Fruit fly (Drosophila melanogaster): ENCODE data around the gene CG5916.

Gene CG5916

dm6 chr3R:16146632-16147453, at the start of gene CG5916, which contains the start of gene Mic26-27 (continued):
- TF ChIP-seq CG7556 (GFP tag; optimal IDR thresholded peaks at IDR 0.05) (peak; percentile 29), Max (GFP tag; optimal IDR thresholded peaks at IDR 0.05) (peak; percentile 88), da (GFP tag; optimal IDR thresholded peaks at IDR 0.05) (peak; percentile 90), CG12744 (GFP tag; optimal IDR thresholded peaks at IDR 0.05) (peak; percentile 62), CG18619 (GFP tag; optimal IDR thresholded peaks at IDR 0.05) (peak; percentile 75), CG5245 (GFP tag; optimal IDR thresholded peaks at IDR 0.05) (peak; percentile 45), gcm (GFP tag; optimal IDR thresholded peaks at IDR 0.05) (peak; percentile 18), lilli (GFP tag; optimal IDR thresholded peaks at IDR 0.05) (peak; percentile 81), salm (tag; optimal IDR thresholded peaks at IDR 0.05) (no peak), CG15514 (GFP tag; optimal IDR thresholded peaks at IDR 0.05) (peak; percentile 99), dysf (GFP tag; IDR thresholded peaks at IDR 0.05) (peak; percentile 93), croc (GFP tag; conservative IDR thresholded peaks at IDR 0.05) (peak; percentile 86; the same call in 2 of the 3 replicates), unc-4 (GFP tag; IDR thresholded peaks at IDR 0.05; ENCODE audit: partially characterized antibody) (peak; percentile 99), CG2875 (GFP tag; optimal IDR thresholded peaks at IDR 0.05) (no peak), CG9876 (GFP tag; optimal IDR thresholded peaks at IDR 0.05) (peak; percentile 96), Lhr (GFP tag; optimal IDR thresholded peaks at IDR 0.05) (peak; percentile 76), odd (GFP tag; optimal IDR thresholded peaks at IDR 0.05) (no peak), grau (tag; optimal IDR thresholded peaks at IDR 0.05) (peak; percentile 70), tx (GFP tag; optimal IDR thresholded peaks at IDR 0.05) (peak; percentile 78), CG12769 (tag; optimal IDR thresholded peaks at IDR 0.05) (no peak), CG14710 (tag; optimal IDR thresholded peaks at IDR 0.05) (peak; percentile 90), disco-r (GFP tag; optimal IDR thresholded peaks at IDR 0.05) (peak; percentile 86), yki (optimal IDR thresholded peaks at IDR 0.05) (no peak), Six4 (GFP tag; optimal IDR thresholded peaks at IDR 0.05) (peak; percentile 41), wor (GFP tag; IDR thresholded peaks at IDR 0.05) (peak; percentile 85), bowl (GFP tag; IDR thresholded peaks at IDR 0.05) (0 out of 2 replicates have a peak, but pooled peaks have one; percentile 25), Elba2 (GFP tag; optimal IDR thresholded peaks at IDR 0.05) (peak; percentile 88), vvl (GFP tag; IDR thresholded peaks at IDR 0.05) (peak; percentile 81), danr (GFP tag; IDR thresholded peaks at IDR 0.05) (peak; percentile 55; the same call in 1 of the 2 replicates), CG4282 (GFP tag; optimal IDR thresholded peaks at IDR 0.05) (peak; percentile 93), Kr (GFP tag; optimal IDR thresholded peaks at IDR 0.05) (no peak), ERR (GFP tag; optimal IDR thresholded peaks at IDR 0.05) (peak; percentile 39), Dek (tag; optimal IDR thresholded peaks at IDR 0.05) (no peak), sob (GFP tag; IDR thresholded peaks at IDR 0.05) (peak; percentile 91), dati (GFP tag; IDR thresholded peaks at IDR 0.05) (no peak), Doc2 (GFP tag; IDR thresholded peaks at IDR 0.05) (peak; percentile 63; the same call in 1 of the 2 replicates), HmgZ (tag; optimal IDR thresholded peaks at IDR 0.05) (peak; percentile 83), Nf-YA (GFP tag; IDR thresholded peaks at IDR 0.05) (no peak), CG10565 (GFP tag; optimal IDR thresholded peaks at IDR 0.05) (peak; percentile 2), nmo (GFP tag; optimal IDR thresholded peaks at IDR 0.05) (peak; percentile 94), Bdp1 (GFP tag; optimal IDR thresholded peaks at IDR 0.05) (peak; percentile 75), corto (GFP tag; optimal IDR thresholded peaks at IDR 0.05) (peak; percentile 57), rib (GFP tag; IDR thresholded peaks at IDR 0.05) (no peak), BEAF-32 (GFP tag; optimal IDR thresholded peaks at IDR 0.05) (peak; percentile 100), CG5953 (GFP tag; IDR thresholded peaks at IDR 0.05) (peak; percentile 76), Dip2 (GFP tag; IDR thresholded peaks at IDR 0.05) (0 out of 2 replicates have a peak, but pooled peaks have one; percentile 14), CG32532 (GFP tag; IDR thresholded peaks at IDR 0.05) (peak; percentile 67), CG1647 (GFP tag; optimal IDR thresholded peaks at IDR 0.05) (peak; percentile 84), CG7928 (GFP tag; optimal IDR thresholded peaks at IDR 0.05) (peak; percentile 12), mirr (GFP tag; optimal IDR thresholded peaks at IDR 0.05) (peak; percentile 65)
